Worm (Caenorhabditis elegans): ENCODE measurements around the gene fbxa-148.
"Not testable (repeated sequence)": the region's sequence is repeated elsewhere in the genome, so short reads cannot be mapped to it uniquely, and the experiment has no call there.

fbxa-148 gene

ce11 chrV:16938731-16939130 is at the start of gene fbxa-148:
fbxa-148 (plus strand) TSS chrV:16939031.
- TF ChIP-seq mml-1, eor-1, nhr-11 (tag; optimal IDR thresholded peaks at IDR 0.05): not testable (repeated sequence)

DNA sequence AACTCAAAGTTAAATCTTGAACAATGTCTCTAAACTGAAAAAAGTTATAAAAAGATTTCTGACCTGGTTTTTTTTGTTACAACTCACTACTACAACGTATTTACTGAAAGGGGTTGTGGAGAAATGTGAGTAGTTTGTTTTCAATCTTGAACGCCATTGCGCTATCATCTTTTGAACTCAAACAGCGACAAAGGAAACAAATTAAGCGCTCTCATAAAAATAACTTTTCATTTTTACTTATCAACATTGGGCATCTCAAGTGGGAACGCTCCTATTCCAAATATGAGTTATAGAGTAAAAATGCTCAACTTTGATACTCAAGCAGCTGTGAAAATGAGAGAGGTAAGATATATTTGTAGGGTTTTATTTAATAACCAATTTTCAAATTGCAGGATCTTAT is 45.4 kb upstream of the fbxa-148 start, which contains the start of gene F09C6.15:
Gene F09C6.15, plus strand, starts transcription at position 301 of the 400 bp plus-strand sequence.
- TF ChIP-seq ZK546.5 (tag; optimal IDR thresholded peaks at IDR 0.05) (no peak), unc-62 (GFP tag; optimal IDR thresholded peaks at IDR 0.05) (no peak), skn-1 (tag; optimal IDR thresholded peaks at IDR 0.05) (no peak), hmg-11 (tag; optimal IDR thresholded peaks at IDR 0.05) (no peak), elt-3 (tag; optimal IDR thresholded peaks at IDR 0.05) (no peak), nhr-76 (tag; optimal IDR thresholded peaks at IDR 0.05) (no peak), fkh-10 (GFP tag; optimal IDR thresholded peaks at IDR 0.05) (no peak), ceh-9 (tag; optimal IDR thresholded peaks at IDR 0.05) (no peak), ama-1 (optimal IDR thresholded peaks at IDR 0.05) (no peak), elt-2 (tag; optimal IDR thresholded peaks at IDR 0.05) (no peak), nfya-1 (tag; optimal IDR thresholded peaks at IDR 0.05; ENCODE audit: insufficient read depth) (no peak), tbx-2 (tag; optimal IDR thresholded peaks at IDR 0.05) (no peak), unc-39 (tag; optimal IDR thresholded peaks at IDR 0.05) (no peak), lsy-12 (tag; optimal IDR thresholded peaks at IDR 0.05) (no peak)

DNA sequence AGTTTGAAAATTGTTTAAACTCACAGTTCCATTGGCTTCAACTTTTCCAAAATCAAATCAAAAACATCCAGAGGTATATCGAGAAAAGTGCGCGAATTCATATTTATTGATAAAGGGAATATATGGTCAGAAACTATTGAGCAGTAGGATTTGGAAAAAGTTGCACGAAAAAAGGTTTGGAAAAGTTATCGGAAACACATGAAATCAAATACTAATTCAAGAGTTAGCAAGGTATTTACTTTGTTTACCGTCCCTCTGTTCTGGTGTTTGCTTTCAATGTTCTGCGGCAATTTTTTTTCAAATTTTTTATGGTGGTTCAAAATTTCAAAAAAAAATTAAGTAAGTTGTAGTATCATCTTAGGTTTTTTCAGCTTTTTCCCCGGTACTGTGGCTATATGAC is 39.5 kb upstream of the fbxa-148 start, which contains the start of gene fbxa-45:
Gene fbxa-45, minus strand, starts transcription at position 101 of the 400 bp plus-strand sequence.
- TF ChIP-seq nhr-237 (tag; optimal IDR thresholded peaks at IDR 0.05): no peak
- TF ChIP-seq lin-15B (tag; optimal IDR thresholded peaks at IDR 0.05): no peak
- no peak for TF ChIP-seq aly-2 (tag; optimal IDR thresholded peaks at IDR 0.05)
- TF ChIP-seq nhr-77 (tag; optimal IDR thresholded peaks at IDR 0.05): no peak
- no peak for TF ChIP-seq ceh-9 (tag; optimal IDR thresholded peaks at IDR 0.05)
- no peak for TF ChIP-seq pqm-1 (tag; optimal IDR thresholded peaks at IDR 0.05)
- no peak for TF ChIP-seq nhr-67 (tag; optimal IDR thresholded peaks at IDR 0.05)
- no peak for TF ChIP-seq jun-1 (tag; optimal IDR thresholded peaks at IDR 0.05)
- TF ChIP-seq pha-4 (tag; optimal IDR thresholded peaks at IDR 0.05): no peak
- no peak for TF ChIP-seq tbx-2 (tag; optimal IDR thresholded peaks at IDR 0.05)
- TF ChIP-seq unc-39 (tag; optimal IDR thresholded peaks at IDR 0.05): no peak
- TF ChIP-seq fkh-2 (tag; optimal IDR thresholded peaks at IDR 0.05): no peak
- no peak for TF ChIP-seq nhr-28 (tag; optimal IDR thresholded peaks at IDR 0.05)

DNA sequence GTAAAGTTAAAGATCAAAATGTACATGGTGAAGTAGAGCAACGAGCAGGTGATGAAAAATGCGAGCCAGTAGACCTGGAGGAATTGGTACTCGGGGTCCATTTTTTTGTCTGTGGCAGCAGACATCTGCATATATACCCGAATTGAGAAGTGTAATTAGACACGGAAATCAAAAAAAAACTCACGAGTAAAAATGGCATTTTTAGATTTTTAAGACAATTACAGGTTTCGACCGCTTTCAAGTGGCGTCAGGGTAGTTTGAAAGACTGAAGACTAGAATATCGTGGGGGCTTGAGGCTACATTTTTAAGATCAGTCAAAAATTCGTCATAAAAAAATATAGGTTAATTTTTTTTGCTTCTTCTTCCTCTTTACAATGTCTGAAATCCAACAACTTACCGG is 36.1 kb upstream of the fbxa-148 start, which contains the start of gene srd-68:
Gene srd-68, minus strand, starts transcription at position 101 of the 400 bp plus-strand sequence.
- no peak for TF ChIP-seq R02D3.7 (tag; optimal IDR thresholded peaks at IDR 0.05)
- TF ChIP-seq eor-1 (tag; optimal IDR thresholded peaks at IDR 0.05): no peak
- no peak for TF ChIP-seq nhr-237 (tag; optimal IDR thresholded peaks at IDR 0.05)
- TF ChIP-seq daf-12 (tag; optimal IDR thresholded peaks at IDR 0.05): no peak
- TF ChIP-seq tbx-2 (tag; optimal IDR thresholded peaks at IDR 0.05): no peak
- TF ChIP-seq elt-3 (tag; optimal IDR thresholded peaks at IDR 0.05): no peak
- no peak for TF ChIP-seq nhr-76 (tag; optimal IDR thresholded peaks at IDR 0.05)
- no peak for TF ChIP-seq fkh-10 (GFP tag; optimal IDR thresholded peaks at IDR 0.05)
- TF ChIP-seq snpc-4 (tag; optimal IDR thresholded peaks at IDR 0.05): no peak
- TF ChIP-seq ceh-82 (tag; optimal IDR thresholded peaks at IDR 0.05): no peak
- no peak for TF ChIP-seq nhr-77 (tag; optimal IDR thresholded peaks at IDR 0.05)
- TF ChIP-seq unc-62 (GFP tag; optimal IDR thresholded peaks at IDR 0.05): no peak
- TF ChIP-seq aly-2 (tag; optimal IDR thresholded peaks at IDR 0.05): no peak

DNA sequence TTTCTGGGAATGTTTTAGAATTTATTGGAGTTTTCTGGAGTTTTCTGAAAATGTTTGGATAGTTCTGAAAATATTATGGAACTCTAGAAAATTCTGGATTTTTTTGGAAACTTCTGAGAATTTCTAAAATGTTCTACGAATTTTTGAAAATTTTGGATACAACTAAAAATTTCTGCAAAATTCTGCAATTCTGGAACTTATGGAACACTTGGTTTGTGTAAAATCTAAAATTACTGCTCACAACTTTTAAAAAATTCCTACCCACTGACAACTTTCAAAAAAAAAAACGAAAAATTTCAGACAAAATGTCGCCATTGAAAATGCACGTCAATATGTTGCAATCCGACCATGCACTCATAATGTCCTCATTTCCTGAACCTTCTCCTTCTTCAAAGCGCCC is 34.2 kb upstream of the fbxa-148 start, which contains the start of gene nhr-262:
Gene nhr-262, plus strand, starts transcription at position 301 of the 400 bp plus-strand sequence.
- TF ChIP-seq egl-5 (tag; optimal IDR thresholded peaks at IDR 0.05): no peak
- TF ChIP-seq lin-15B (tag; optimal IDR thresholded peaks at IDR 0.05): no peak
- TF ChIP-seq nhr-23 (tag; optimal IDR thresholded peaks at IDR 0.05): no peak
- TF ChIP-seq nhr-77 (tag; optimal IDR thresholded peaks at IDR 0.05): no peak

- TF ChIP-seq elt-1 (tag; optimal IDR thresholded peaks at IDR 0.05) (no peak), ceh-9 (tag; optimal IDR thresholded peaks at IDR 0.05) (no peak), nhr-11 (tag; optimal IDR thresholded peaks at IDR 0.05) (no peak), nhr-43 (tag; optimal IDR thresholded peaks at IDR 0.05; ENCODE audit: poor library complexity, severe bottlenecking) (no peak), nhr-76 (tag; optimal IDR thresholded peaks at IDR 0.05) (no peak), lsy-12 (tag; optimal IDR thresholded peaks at IDR 0.05) (no peak), ceh-28 (tag; optimal IDR thresholded peaks at IDR 0.05) (no peak), ZK546.5 (tag; optimal IDR thresholded peaks at IDR 0.05) (no peak), aly-2 (tag; optimal IDR thresholded peaks at IDR 0.05) (no peak), unc-39 (tag; optimal IDR thresholded peaks at IDR 0.05) (no peak), nhr-237 (tag; optimal IDR thresholded peaks at IDR 0.05) (no peak), fkh-10 (GFP tag; optimal IDR thresholded peaks at IDR 0.05) (no peak), egl-27 (tag; optimal IDR thresholded peaks at IDR 0.05) (no peak), daf-12 (tag; optimal IDR thresholded peaks at IDR 0.05) (no peak), sea-2 (GFP tag; optimal IDR thresholded peaks at IDR 0.05) (no peak), elt-3 (tag; optimal IDR thresholded peaks at IDR 0.05) (no peak), nhr-77 (tag; optimal IDR thresholded peaks at IDR 0.05) (no peak)
Observed at ce11 chrV:16909871-16910270, 29.0 kb upstream of the fbxa-148 start, which contains the start of gene F09C6.16. F09C6.16 (minus strand) TSS chrV:16909971.

Measured in whole organism, L3 larva.